Fruit fly (Drosophila melanogaster): ENCODE data around the gene AMPKalpha.

AMPKalpha gene

DNA sequence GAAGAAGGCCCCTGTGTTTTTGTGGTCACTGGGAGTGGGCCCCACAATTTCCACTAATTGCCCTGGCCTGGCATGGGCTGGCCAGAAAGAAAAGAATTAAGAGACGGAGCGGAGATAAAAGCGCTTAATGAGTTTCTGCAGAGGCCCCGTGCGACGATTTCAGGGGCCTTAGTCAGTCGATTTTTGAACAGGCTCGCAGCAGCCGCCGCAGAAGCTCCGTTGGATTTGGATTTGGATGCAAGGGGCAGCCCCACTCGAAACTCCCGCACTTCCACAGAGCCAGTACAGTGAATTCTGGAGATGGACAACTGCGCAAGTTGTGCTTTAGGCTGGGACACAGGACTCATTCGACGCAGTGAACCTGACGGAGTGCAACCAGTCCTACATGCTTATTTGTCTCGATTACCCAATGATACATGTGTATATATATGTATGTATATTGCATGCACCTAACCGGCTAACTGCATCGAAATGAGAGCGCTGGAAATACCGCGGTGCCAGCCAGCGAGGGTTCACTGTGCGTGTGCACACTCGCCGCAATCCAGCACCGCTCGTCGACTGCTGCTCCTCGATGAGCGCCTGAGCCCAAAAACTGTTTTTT, 23.2 kb downstream of the AMPKalpha start (continued):
- peak; percentile 91 for TF ChIP-seq Med (GFP tag)
- TF ChIP-seq pho (GFP tag; optimal IDR thresholded peaks at IDR 0.05), result peak; percentile 54
- peak; percentile 7 for TF ChIP-seq CG10267 (tag; optimal IDR thresholded peaks at IDR 0.05)
- TF ChIP-seq CG30431 (GFP tag; optimal IDR thresholded peaks at IDR 0.05), result peak; percentile 57
- peak; percentile 53 for TF ChIP-seq Dip3 (GFP tag; optimal IDR thresholded peaks at IDR 0.05)
- peak; percentile 29; the same call in 1 of the 2 replicates for TF ChIP-seq stc (GFP tag; IDR thresholded peaks at IDR 0.05)
- TF ChIP-seq B-H1 (GFP tag; IDR thresholded peaks at IDR 0.05), result no peak; the same call in 2 of the 3 replicates
- peak; percentile 38 for TF ChIP-seq az2 (GFP tag; optimal IDR thresholded peaks at IDR 0.05)
- TF ChIP-seq Atf-2 (GFP tag; optimal IDR thresholded peaks at IDR 0.05), result peak; percentile 40
- TF ChIP-seq Abd-B (GFP tag; optimal IDR thresholded peaks at IDR 0.05), result peak; percentile 54
- peak; percentile 26; the same call in 1 of the 2 replicates for TF ChIP-seq ttk (GFP tag; IDR thresholded peaks at IDR 0.05)
- peak; percentile 43 for TF ChIP-seq D19B (GFP tag; optimal IDR thresholded peaks at IDR 0.05)
- no peak for TF ChIP-seq Scr (GFP tag; IDR thresholded peaks at IDR 0.05; ENCODE audit: partially characterized antibody)
- TF ChIP-seq gt (GFP tag; IDR thresholded peaks at IDR 0.05), result peak; percentile 32; the same call in 1 of the 2 replicates
- TF ChIP-seq CG6175 (GFP tag; IDR thresholded peaks at IDR 0.05), result no peak
- TF ChIP-seq CG4424 (GFP tag; optimal IDR thresholded peaks at IDR 0.05), result peak; percentile 37
- no peak for TF ChIP-seq CG17802 (tag; optimal IDR thresholded peaks at IDR 0.05)
- peak; percentile 36 for TF ChIP-seq D19A (tag; optimal IDR thresholded peaks at IDR 0.05)
- TF ChIP-seq CG7839 (tag; optimal IDR thresholded peaks at IDR 0.05), result peak; percentile 71
- TF ChIP-seq cato (GFP tag; optimal IDR thresholded peaks at IDR 0.05; ENCODE audit: borderline replicate concordance), result no peak
- TF ChIP-seq bowl (GFP tag; IDR thresholded peaks at IDR 0.05), result peak; percentile 50; the same call in 1 of the 2 replicates
- peak; percentile 52 for TF ChIP-seq al (GFP tag; IDR thresholded peaks at IDR 0.05)
- no peak for TF ChIP-seq zf30C (GFP tag; optimal IDR thresholded peaks at IDR 0.05)
- TF ChIP-seq zfh2 (GFP tag; optimal IDR thresholded peaks at IDR 0.05), result peak; percentile 38
- no peak for TF ChIP-seq CG8478 (optimal IDR thresholded peaks at IDR 0.05)
- no peak for TF ChIP-seq CG12744 (GFP tag; optimal IDR thresholded peaks at IDR 0.05)
- TF ChIP-seq dmrt11E (tag; optimal IDR thresholded peaks at IDR 0.05), result peak; percentile 47
- TF ChIP-seq CG18262 (tag; optimal IDR thresholded peaks at IDR 0.05), result peak; percentile 51
- TF ChIP-seq bsh (GFP tag; optimal IDR thresholded peaks at IDR 0.05), result peak in 1 of 2 experiments; percentile 64
- no peak for TF ChIP-seq ftz-f1 (GFP tag; optimal IDR thresholded peaks at IDR 0.05)
- no peak for TF ChIP-seq tup (GFP tag; optimal IDR thresholded peaks at IDR 0.05)
- TF ChIP-seq prd (optimal IDR thresholded peaks at IDR 0.05), result no peak
- TF ChIP-seq prd (GFP tag; IDR thresholded peaks at IDR 0.05), result peak; percentile 83
- peak; percentile 71 for TF ChIP-seq vvl (GFP tag; IDR thresholded peaks at IDR 0.05)
- no peak for TF ChIP-seq da (GFP tag; optimal IDR thresholded peaks at IDR 0.05)
- no peak for TF ChIP-seq CG3065 (GFP tag; optimal IDR thresholded peaks at IDR 0.05)
- peak; percentile 11 for TF ChIP-seq jumu (GFP tag; optimal IDR thresholded peaks at IDR 0.05)
- TF ChIP-seq nerfin-2 (GFP tag; IDR thresholded peaks at IDR 0.05; ENCODE audit: partially characterized antibody), result no peak
- no peak for TF ChIP-seq gcm2 (GFP tag; optimal IDR thresholded peaks at IDR 0.05)
- TF ChIP-seq BEAF-32 (GFP tag; optimal IDR thresholded peaks at IDR 0.05), result no peak
- TF ChIP-seq dysf (GFP tag; IDR thresholded peaks at IDR 0.05), result peak; percentile 87
- no peak for TF ChIP-seq CG10431 (GFP tag; optimal IDR thresholded peaks at IDR 0.05)
- no peak for TF ChIP-seq CG12299 (tag; optimal IDR thresholded peaks at IDR 0.05)
- no peak; the same call in 1 of the 3 replicates for TF ChIP-seq ase (GFP tag; IDR thresholded peaks at IDR 0.05)
- no peak for TF ChIP-seq CG1832 (GFP tag; optimal IDR thresholded peaks at IDR 0.05)
- TF ChIP-seq CG4707 (GFP tag; optimal IDR thresholded peaks at IDR 0.05), result peak; percentile 20
- TF ChIP-seq HmgZ (tag; optimal IDR thresholded peaks at IDR 0.05), result peak; percentile 51
- peak; percentile 4 for TF ChIP-seq CG10274 (GFP tag; optimal IDR thresholded peaks at IDR 0.05)
- no peak for TF ChIP-seq hbn (GFP tag; IDR thresholded peaks at IDR 0.05; ENCODE audit: partially characterized antibody)
- TF ChIP-seq nmo (GFP tag; optimal IDR thresholded peaks at IDR 0.05), result peak; percentile 73

Data from whole organism, embryonic.